Fruit fly (Drosophila melanogaster): ENCODE results near the gene NijA.

- no peak for TF ChIP-seq CG6276 (GFP tag; optimal IDR thresholded peaks at IDR 0.05)
- TF ChIP-seq Sox102F (GFP tag; optimal IDR thresholded peaks at IDR 0.05) = no peak
- TF ChIP-seq CG10631 (GFP tag; optimal IDR thresholded peaks at IDR 0.05) = no peak
- no peak for TF ChIP-seq CG10669 (GFP tag; optimal IDR thresholded peaks at IDR 0.05)
- TF ChIP-seq spab (GFP tag; optimal IDR thresholded peaks at IDR 0.05) = no peak
- TF ChIP-seq CG3032 (tag; optimal IDR thresholded peaks at IDR 0.05) = no peak
- TF ChIP-seq Sox14 (GFP tag; optimal IDR thresholded peaks at IDR 0.05) = no peak
- TF ChIP-seq OdsH (GFP tag; optimal IDR thresholded peaks at IDR 0.05) = no peak
- TF ChIP-seq CG4318 (GFP tag; optimal IDR thresholded peaks at IDR 0.05) = no peak
- TF ChIP-seq Hr39 (GFP tag; optimal IDR thresholded peaks at IDR 0.05) = no peak
- no peak for TF ChIP-seq acj6 (GFP tag; optimal IDR thresholded peaks at IDR 0.05)
- no peak for TF ChIP-seq Gug (GFP tag; IDR thresholded peaks at IDR 0.05)
- TF ChIP-seq CG16779 (tag; optimal IDR thresholded peaks at IDR 0.05) = no peak
- no peak for TF ChIP-seq Eip75B (GFP tag; optimal IDR thresholded peaks at IDR 0.05)
These were observed 37.9 kb upstream of the NijA start for dm6 chr3L:10734561-10734960.
